Fruit fly (Drosophila melanogaster) S2 (cell line): Measurements from ENCODE around the gene CG32086.

Experiments used
- CG8478 ChIP-seq: fragments of >200 bp; optimal IDR thresholded peaks from 2 replicates; lab custom pipeline; 2018
- CTCF ChIP-seq, 2 experiments: fragments of >200 bp; optimal IDR thresholded peaks; 2 replicates each; lab custom pipeline; 2018

DNA sequence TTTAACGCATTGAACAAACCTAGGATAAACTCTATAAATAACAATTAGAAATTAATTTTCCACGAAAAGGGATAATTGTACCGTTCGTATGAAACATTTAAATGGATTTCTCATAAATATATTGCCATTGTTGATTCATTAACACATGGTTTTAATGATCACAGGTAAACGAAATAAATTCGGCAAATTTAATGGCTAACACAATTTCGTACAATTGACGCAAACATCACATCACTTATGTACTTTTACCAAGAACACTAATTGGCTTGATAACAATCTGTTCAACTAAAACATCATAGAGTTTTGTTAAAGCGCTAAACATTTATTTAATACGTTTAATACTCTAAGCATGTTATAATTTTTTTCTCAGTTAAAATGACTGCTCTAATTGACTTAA is 30.2 kb downstream of the CG32086 start:
- TF ChIP-seq CG8478 (lab: Kevin White, UChicago) (no peak), CTCF (optimal IDR thresholded peaks at IDR 0.05; lab: Kevin White, UChicago) (no peak)
